Worm (Caenorhabditis elegans): Measurements from ENCODE around the gene wdr-48.

wdr-48 gene

ce11 chrIII:4551963-4552362, 26.7 kb upstream of the wdr-48 start (continued):
- TF ChIP-seq dsc-1 (tag; optimal IDR thresholded peaks at IDR 0.05) (peak; percentile 23), nhr-76 (tag; optimal IDR thresholded peaks at IDR 0.05) (no peak), mab-9 (GFP tag; IDR thresholded peaks at IDR 0.05) (no peak), lir-3 (tag; optimal IDR thresholded peaks at IDR 0.05; ENCODE audit: poor library complexity) (no peak), mef-2 (tag; optimal IDR thresholded peaks at IDR 0.05) (no peak), isw-1 (GFP tag; IDR thresholded peaks at IDR 0.05) (no peak; the same call in 1 of the 2 replicates), ztf-11 (tag; optimal IDR thresholded peaks at IDR 0.05) (no peak), sox-4 (tag; optimal IDR thresholded peaks at IDR 0.05) (no peak), mdl-1 (tag; optimal IDR thresholded peaks at IDR 0.05) (peak in 1 of 2 experiments; percentile 57), unc-130 (tag; optimal IDR thresholded peaks at IDR 0.05) (peak; percentile 0), pag-3 (tag; optimal IDR thresholded peaks at IDR 0.05; ENCODE audit: borderline replicate concordance, insufficient read depth) (no peak), rnt-1 (tag; optimal IDR thresholded peaks at IDR 0.05) (peak; percentile 57), zag-1 (tag; optimal IDR thresholded peaks at IDR 0.05) (no peak), ama-1 (optimal IDR thresholded peaks at IDR 0.05) (no peak), lin-14 (GFP tag; optimal IDR thresholded peaks at IDR 0.05) (peak; percentile 97), tlp-1 (tag; optimal IDR thresholded peaks at IDR 0.05) (no peak), swsn-7 (tag; optimal IDR thresholded peaks at IDR 0.05) (peak; percentile 65), lin-15B (tag; optimal IDR thresholded peaks at IDR 0.05) (no peak), alr-1 (tag; optimal IDR thresholded peaks at IDR 0.05; ENCODE audit: borderline replicate concordance) (no peak), nhr-90 (tag; optimal IDR thresholded peaks at IDR 0.05; ENCODE audit: poor library complexity) (peak; percentile 24), unc-98 (GFP tag; IDR thresholded peaks at IDR 0.05) (no peak), lin-13 (GFP tag; optimal IDR thresholded peaks at IDR 0.05) (peak; percentile 16), hlh-17 (GFP tag; optimal IDR thresholded peaks at IDR 0.05; ENCODE audit: borderline replicate concordance) (no peak), nhr-237 (tag; optimal IDR thresholded peaks at IDR 0.05) (no peak), dpl-1 (GFP tag; optimal IDR thresholded peaks at IDR 0.05) (peak; percentile 21 to 47 (median 43)), efl-1 (optimal IDR thresholded peaks at IDR 0.05) (peak; percentile 55 to 63), efl-1 (GFP tag; optimal IDR thresholded peaks at IDR 0.05 in 1 of 2) (peak in 1 of 2 experiments; percentile 24), aha-1 (tag; optimal IDR thresholded peaks at IDR 0.05) (no peak), snpc-4 (tag; optimal IDR thresholded peaks at IDR 0.05) (peak; percentile 23), C34B4.2 (tag; optimal IDR thresholded peaks at IDR 0.05) (no peak), ces-1 (GFP tag; optimal IDR thresholded peaks at IDR 0.05) (no peak), egl-13 (tag; optimal IDR thresholded peaks at IDR 0.05) (peak; percentile 7), blmp-1 (tag; optimal IDR thresholded peaks at IDR 0.05) (no peak), ceh-82 (tag; optimal IDR thresholded peaks at IDR 0.05) (peak in 2 of 3 experiments; percentile 31 to 81), nhr-19 (GFP tag; conservative IDR thresholded peaks at IDR 0.05) (peak; percentile 64), nhr-12 (tag; optimal IDR thresholded peaks at IDR 0.05) (no peak), nhr-84 (tag; optimal IDR thresholded peaks at IDR 0.05) (no peak), hlh-4 (tag; optimal IDR thresholded peaks at IDR 0.05) (no peak), C16A3.4 (tag; optimal IDR thresholded peaks at IDR 0.05) (peak; percentile 48), xbp-1 (tag; optimal IDR thresholded peaks at IDR 0.05) (peak; percentile 15), ceh-90 (tag; optimal IDR thresholded peaks at IDR 0.05) (no peak), Y116A8C.19 (tag; optimal IDR thresholded peaks at IDR 0.05; ENCODE audit: borderline replicate concordance) (no peak), zip-4 (GFP tag; optimal IDR thresholded peaks at IDR 0.05) (no peak), fos-1 (tag; optimal IDR thresholded peaks at IDR 0.05) (no peak), ztf-4 (tag; optimal IDR thresholded peaks at IDR 0.05) (peak; percentile 20), fkh-10 (GFP tag; optimal IDR thresholded peaks at IDR 0.05) (no peak), hpl-2 (GFP tag; optimal IDR thresholded peaks at IDR 0.05) (no peak), ceh-63 (GFP tag; optimal IDR thresholded peaks at IDR 0.05) (no peak), lsy-2 (tag; optimal IDR thresholded peaks at IDR 0.05) (peak; percentile 48 to 77), nhr-28 (tag; optimal IDR thresholded peaks at IDR 0.05) (no peak), elt-3 (tag; optimal IDR thresholded peaks at IDR 0.05) (peak in 1 of 6 experiments; percentile 39), sptf-1 (tag; optimal IDR thresholded peaks at IDR 0.05) (no peak), tbx-2 (tag; optimal IDR thresholded peaks at IDR 0.05) (peak; percentile 60), nhr-85 (tag) (peak; percentile 81)

Measured in whole organism, L1 larva.